Worm (Caenorhabditis elegans): Measurements from ENCODE around the gene aptf-2.
A peak's percentile ranks its signal among the peaks of the same experiment; 100 is the strongest.
"Not testable (repeated sequence)": the region's sequence is repeated elsewhere in the genome, so short reads cannot be mapped to it uniquely, and the experiment has no call there.

aptf-2 gene

DNA sequence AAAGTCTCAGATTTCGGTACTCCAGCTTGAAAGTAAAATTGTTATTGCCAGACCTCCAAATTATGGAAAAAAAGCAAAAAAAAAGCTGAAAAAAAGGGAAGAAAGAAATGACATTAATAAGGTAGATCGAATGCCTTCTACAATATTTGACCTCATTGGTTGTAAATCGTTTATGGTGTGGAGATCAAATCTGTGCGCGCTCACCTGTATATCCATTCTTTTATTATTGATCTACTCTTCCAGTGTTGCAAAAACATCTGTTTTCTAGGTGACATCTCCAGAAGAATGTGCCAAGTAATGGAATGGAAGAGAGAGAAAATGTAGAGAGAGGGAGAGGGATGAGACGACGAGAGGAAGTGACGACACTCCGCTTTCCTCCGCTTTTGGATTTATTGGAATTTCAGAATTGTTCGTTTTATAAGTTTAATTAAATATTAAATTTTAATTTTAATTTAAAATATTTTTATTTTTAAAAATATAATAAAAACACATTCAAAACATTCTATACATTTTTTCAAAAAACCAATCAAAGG is at the start of gene aptf-2, which contains the start of gene pik-1:
aptf-2 (minus strand) TSS at position 313 of the 533 bp plus-strand sequence.
pik-1 (plus strand) TSS at position 303 of the 533 bp plus-strand sequence.
- TF ChIP-seq C34F6.9 (tag; optimal IDR thresholded peaks at IDR 0.05) (peak; percentile 16), nhr-129 (tag; optimal IDR thresholded peaks at IDR 0.05) (peak; percentile 65), unc-55 (GFP tag; optimal IDR thresholded peaks at IDR 0.05) (peak; percentile 38), mdl-1 (tag; optimal IDR thresholded peaks at IDR 0.05) (no peak), peb-1 (tag; optimal IDR thresholded peaks at IDR 0.05) (no peak), lin-39 (tag; optimal IDR thresholded peaks at IDR 0.05) (no peak)

DNA sequence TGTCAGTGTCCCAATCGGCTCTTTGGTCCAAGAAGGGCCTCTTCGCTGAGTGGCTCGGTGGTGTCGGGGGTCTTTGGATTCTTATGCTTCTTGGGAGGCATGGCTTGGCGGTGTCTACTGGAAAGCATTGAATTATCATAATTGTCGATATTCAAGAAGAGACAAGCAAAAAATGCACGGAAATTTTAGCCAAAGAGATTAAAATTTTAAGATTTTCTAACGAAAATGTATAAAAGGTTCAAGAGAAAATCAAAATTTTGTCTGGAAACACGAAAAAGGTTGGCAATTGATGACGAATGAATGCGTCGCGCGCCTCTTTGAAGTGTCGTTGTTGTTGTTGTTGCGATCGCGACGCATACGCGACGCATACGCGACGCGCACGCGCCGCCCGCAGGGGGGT is 45.0 kb upstream of the aptf-2 start, which contains the start of gene Y38H8A.12:
Y38H8A.12 (minus strand) TSS at position 101 of the 400 bp plus-strand sequence.
- no peak for TF ChIP-seq sma-3 (GFP tag; optimal IDR thresholded peaks at IDR 0.05)

DNA sequence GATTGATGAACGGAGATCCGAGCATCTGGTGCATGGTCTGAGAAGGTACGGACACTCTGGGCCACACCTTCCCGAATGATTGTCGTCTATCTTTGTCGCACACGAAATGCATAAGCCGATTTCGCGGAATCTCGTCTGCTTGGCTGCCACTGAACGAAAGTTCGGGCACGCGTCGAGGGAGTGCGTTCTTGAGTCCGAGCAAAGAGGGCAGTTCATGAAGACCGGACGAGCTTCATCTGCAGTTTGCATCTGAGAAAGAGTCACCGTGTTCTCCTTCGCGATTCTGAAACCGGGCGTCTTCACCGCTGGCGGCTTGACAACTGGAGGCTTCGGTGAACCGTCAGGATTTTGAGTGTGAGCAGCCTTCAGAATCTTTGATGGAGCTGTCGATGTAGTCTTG is 42.4 kb upstream of the aptf-2 start:
- TF ChIP-seq elt-1 (tag; optimal IDR thresholded peaks at IDR 0.05) (no peak), gmeb-1 (tag; optimal IDR thresholded peaks at IDR 0.05) (no peak), unc-55 (GFP tag; optimal IDR thresholded peaks at IDR 0.05) (no peak)

DNA sequence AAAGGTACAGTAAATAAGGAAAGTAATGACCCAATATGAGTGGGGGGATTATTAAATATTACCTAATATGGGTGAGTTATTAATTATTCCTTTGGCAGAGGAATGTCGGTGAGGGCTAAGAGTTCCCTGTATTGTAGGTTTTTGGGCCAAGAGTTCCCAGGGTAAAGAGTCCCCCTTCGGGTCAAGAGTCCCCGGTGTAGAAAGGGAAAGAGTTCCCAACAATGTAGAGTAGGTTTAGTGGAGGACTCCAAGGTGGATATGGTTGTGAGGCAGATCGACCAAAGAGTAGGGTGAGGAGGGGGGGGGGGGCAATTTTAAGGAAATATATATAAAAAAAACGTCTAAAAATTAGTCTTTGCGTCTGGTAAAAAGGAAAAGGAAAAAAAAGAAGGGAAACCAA is 41.0 kb upstream of the aptf-2 start:
- TF ChIP-seq elt-3 (tag; optimal IDR thresholded peaks at IDR 0.05) (no peak), lin-11 (tag; optimal IDR thresholded peaks at IDR 0.05) (no peak), unc-39 (tag; optimal IDR thresholded peaks at IDR 0.05) (no peak), skn-1 (tag; optimal IDR thresholded peaks at IDR 0.05) (no peak), mab-5 (tag; optimal IDR thresholded peaks at IDR 0.05) (no peak), lin-39 (tag; optimal IDR thresholded peaks at IDR 0.05) (no peak), ztf-11 (tag; optimal IDR thresholded peaks at IDR 0.05) (no peak), nhr-12 (tag; optimal IDR thresholded peaks at IDR 0.05) (no peak), nhr-11 (tag; optimal IDR thresholded peaks at IDR 0.05) (no peak), C34F6.9 (tag; optimal IDR thresholded peaks at IDR 0.05) (no peak), crh-2 (tag; optimal IDR thresholded peaks at IDR 0.05) (no peak), mbf-1 (tag; optimal IDR thresholded peaks at IDR 0.05) (no peak), unc-55 (GFP tag; optimal IDR thresholded peaks at IDR 0.05) (no peak), fos-1 (tag; optimal IDR thresholded peaks at IDR 0.05) (no peak), ztf-4 (tag; optimal IDR thresholded peaks at IDR 0.05) (no peak), sem-4 (tag; optimal IDR thresholded peaks at IDR 0.05) (no peak), nhr-10 (tag; optimal IDR thresholded peaks at IDR 0.05) (no peak), nhr-25 (tag; optimal IDR thresholded peaks at IDR 0.05) (no peak), lin-13 (GFP tag; optimal IDR thresholded peaks at IDR 0.05) (no peak), ama-1 (optimal IDR thresholded peaks at IDR 0.05) (no peak)

DNA sequence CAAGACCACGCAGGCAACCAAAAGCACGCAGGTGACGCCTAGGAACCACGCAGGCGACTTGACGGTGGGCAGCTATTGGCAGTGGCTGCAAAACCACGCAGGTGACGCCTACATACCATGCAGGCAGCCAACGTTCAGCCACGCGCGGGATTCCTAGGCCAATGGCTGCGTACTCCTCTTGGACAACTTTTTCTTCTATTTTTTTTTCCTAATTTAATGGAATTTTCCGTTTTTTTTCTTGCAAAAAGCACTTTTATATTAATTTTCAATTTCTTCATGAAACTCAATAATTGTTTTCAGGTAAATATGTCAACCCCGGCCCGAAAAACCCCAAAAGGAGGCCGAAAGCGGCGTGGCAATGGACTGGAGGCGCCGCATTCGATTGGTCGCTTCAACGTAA is 39.3 kb upstream of the aptf-2 start, which contains the start of gene Y38H8A.7:
Y38H8A.7 (plus strand) TSS at position 301 of the 400 bp plus-strand sequence.
- not testable (repeated sequence) for TF ChIP-seq ztf-4 (tag; optimal IDR thresholded peaks at IDR 0.05); nhr-12 (tag; optimal IDR thresholded peaks at IDR 0.05); sma-3 (GFP tag; optimal IDR thresholded peaks at IDR 0.05)

DNA sequence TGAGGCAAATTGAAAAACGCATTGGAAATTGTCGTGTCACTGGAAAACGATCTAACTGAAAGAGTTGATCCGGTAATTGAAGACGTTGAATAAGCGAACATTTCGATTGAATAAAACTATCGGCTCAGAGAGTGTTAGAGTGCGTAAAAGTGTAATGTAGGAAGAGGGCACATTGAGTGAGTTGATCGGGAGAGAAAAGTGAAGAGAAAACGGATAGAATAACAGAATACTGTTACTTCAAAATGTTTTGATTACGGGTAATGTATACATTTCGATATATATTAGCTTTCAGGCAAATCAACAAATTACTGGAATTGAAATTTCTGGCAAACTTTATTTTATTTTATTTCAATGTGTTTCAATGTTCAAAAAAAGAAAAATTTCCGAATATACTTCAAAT is 38.8 kb upstream of the aptf-2 start, which contains the start of gene uso-1:
uso-1 (minus strand) TSS at position 101 of the 400 bp plus-strand sequence.
- TF ChIP-seq snpc-4 (tag; optimal IDR thresholded peaks at IDR 0.05) (no peak), lin-13 (GFP tag; optimal IDR thresholded peaks at IDR 0.05) (no peak), nhr-25 (tag; optimal IDR thresholded peaks at IDR 0.05) (no peak), gmeb-1 (tag; optimal IDR thresholded peaks at IDR 0.05) (no peak), unc-62 (GFP tag; optimal IDR thresholded peaks at IDR 0.05) (no peak), dmd-4 (tag; optimal IDR thresholded peaks at IDR 0.05) (no peak), Y55F3AM.14 (GFP tag; optimal IDR thresholded peaks at IDR 0.05) (no peak), R02D3.7 (tag; optimal IDR thresholded peaks at IDR 0.05) (no peak), nhr-6 (tag; optimal IDR thresholded peaks at IDR 0.05) (no peak), lin-39 (tag; optimal IDR thresholded peaks at IDR 0.05) (no peak), peb-1 (tag; optimal IDR thresholded peaks at IDR 0.05) (no peak), sem-4 (tag; optimal IDR thresholded peaks at IDR 0.05) (no peak), ceh-16 (tag; optimal IDR thresholded peaks at IDR 0.05) (no peak), mab-5 (tag; optimal IDR thresholded peaks at IDR 0.05) (no peak)
